Worm (Caenorhabditis elegans) whole organism, L1 larva: ENCODE data around the gene Y102A11A.1.

Experiments
- C04F5.9 ChIP-seq: sonication (generic microtip); optimal IDR thresholded peaks from 2 replicates; lab custom pipeline; 2016; ENCODE audit warnings: missing genetic modification characterization, missing compliant biosample characterization
- C16A3.4 ChIP-seq: fragments of 150-350 bp; optimal IDR thresholded peaks from 2 replicates; lab custom pipeline; 2014; ENCODE audit warnings: missing biosample characterization, missing genetic modification characterization
- alr-1 ChIP-seq: fragments of 200-800 bp; sonication (Bioruptor generic); optimal IDR thresholded peaks from 2 replicates; lab custom pipeline; 2018; ENCODE audit warnings: borderline replicate concordance, mild to moderate bottlenecking, missing genetic modification characterization, missing compliant biosample characterization
- aly-2 ChIP-seq: fragments of 150-350 bp; optimal IDR thresholded peaks from 2 replicates; lab custom pipeline; 2014; ENCODE audit warnings: missing biosample characterization, missing genetic modification characterization
- ama-1 ChIP-seq: fragments of 150-350 bp; optimal IDR thresholded peaks from 2 replicates; lab custom pipeline; 2014
- blmp-1 ChIP-seq: fragments of 150-350 bp; optimal IDR thresholded peaks from 2 replicates; lab custom pipeline; 2014; ENCODE audit warnings: missing biosample characterization, missing genetic modification characterization
- ceh-63 ChIP-seq: fragments of 200-800 bp; sonication (Bioruptor generic); optimal IDR thresholded peaks from 2 replicates; lab custom pipeline; 2018; ENCODE audit warnings: mild to moderate bottlenecking, missing genetic modification characterization, missing compliant biosample characterization
- efl-1 ChIP-seq, 4 experiments: fragments of 150-350 bp; optimal IDR thresholded peaks in 3 of 4; peaks in 1 of 4; 1 replicate in 1 of 4; 2 replicates in 3 of 4; lab custom pipeline; 2014; ENCODE audit warnings: missing biosample characterization in 2 of 4, missing genetic modification characterization in 2 of 4, missing genetic modification reagents in 2 of 4
- egl-13 ChIP-seq: sonication (generic microtip); optimal IDR thresholded peaks from 2 replicates; lab custom pipeline; 2016; ENCODE audit warnings: missing genotype, missing genetic modification reagents, missing genetic modification characterization, missing compliant biosample characterization
- elt-2 ChIP-seq: sonication (generic microtip); optimal IDR thresholded peaks from 2 replicates; lab custom pipeline; 2016; ENCODE audit warnings: missing genetic modification characterization, mild to moderate bottlenecking, inconsistent platforms, missing compliant biosample characterization, missing genetic modification reagents
- elt-3 ChIP-seq, 6 experiments: fragments of 150-350 bp in 1 of 6; sonication (generic microtip); optimal IDR thresholded peaks; 2 replicates each; lab custom pipeline; 2017 to 2018; ENCODE audit warnings: missing biosample characterization in 6 of 6, missing genetic modification characterization in 6 of 6, inconsistent platforms in 1 of 6
- ets-5 ChIP-seq: fragments of 200-800 bp; sonication (Bioruptor generic); IDR thresholded peaks from 2 replicates; pipeline ENCODE4 v1.3.6; 2022; ENCODE audit warnings: missing genetic modification characterization, missing compliant biosample characterization
- fkh-8 ChIP-seq: sonication (generic microtip); optimal IDR thresholded peaks from 2 replicates; lab custom pipeline; 2016; ENCODE audit warnings: mild to moderate bottlenecking, missing genetic modification characterization, missing compliant biosample characterization
- grh-1 ChIP-seq: fragments of 200-800 bp; sonication (Bioruptor generic); IDR thresholded peaks from 2 replicates; pipeline ENCODE4 v1.3.6; 2022; ENCODE audit warnings: missing genetic modification reagents, missing genetic modification characterization, missing compliant biosample characterization
- hpl-2 ChIP-seq: fragments of 150-350 bp; optimal IDR thresholded peaks from 2 replicates; lab custom pipeline; 2014; ENCODE audit warnings: missing biosample characterization, missing genetic modification reagents, missing genetic modification characterization
- irx-1 ChIP-seq: sonication (generic microtip); optimal IDR thresholded peaks from 2 replicates; lab custom pipeline; 2016; ENCODE audit warnings: missing genetic modification characterization, missing compliant biosample characterization
- lin-14 ChIP-seq: fragments of 200-800 bp; sonication (Bioruptor generic); optimal IDR thresholded peaks from 2 replicates; lab custom pipeline; 2018; ENCODE audit warnings: mild to moderate bottlenecking, missing genetic modification characterization, moderate library complexity, missing compliant biosample characterization
- lin-15B ChIP-seq: fragments of 150-350 bp; sonication (generic microtip); optimal IDR thresholded peaks from 3 replicates; lab custom pipeline; 2014; ENCODE audit warnings: missing biosample characterization, missing genetic modification characterization
- lin-35 ChIP-seq, 2 experiments: fragments of 150-350 bp; optimal IDR thresholded peaks; 2 replicates each; lab custom pipeline; 2014; ENCODE audit warnings: missing biosample characterization in 2 of 2, missing genetic modification characterization in 2 of 2, missing genetic modification reagents in 2 of 2
- lin-39 ChIP-seq: fragments of 150-350 bp; optimal IDR thresholded peaks from 2 replicates; lab custom pipeline; 2014; ENCODE audit warnings: missing biosample characterization, missing genetic modification reagents, missing genetic modification characterization
- lir-3 ChIP-seq: sonication (generic microtip); optimal IDR thresholded peaks from 2 replicates; lab custom pipeline; 2016; ENCODE audit warnings: mild to moderate bottlenecking, missing genetic modification characterization, moderate library complexity, missing compliant biosample characterization; ENCODE audit not compliant: poor library complexity
- lsy-2 ChIP-seq, 2 experiments: fragments of 150-350 bp; optimal IDR thresholded peaks; 2 replicates each; lab custom pipeline; 2014; ENCODE audit warnings: missing biosample characterization in 2 of 2, missing genetic modification characterization in 2 of 2
- mdl-1 ChIP-seq, 2 experiments: fragments of 150-350 bp; optimal IDR thresholded peaks; 2 replicates each; lab custom pipeline; 2014 to 2017; ENCODE audit warnings: missing biosample characterization in 2 of 2, missing genetic modification characterization in 2 of 2, inconsistent platforms in 1 of 2
- mef-2 ChIP-seq: fragments of 150-350 bp; optimal IDR thresholded peaks from 2 replicates; lab custom pipeline; 2014; ENCODE audit warnings: missing biosample characterization, missing genetic modification characterization
- mep-1 ChIP-seq: fragments of 150-350 bp; optimal IDR thresholded peaks from 2 replicates; lab custom pipeline; 2014; ENCODE audit warnings: missing biosample characterization, missing genetic modification characterization
- nhr-11 ChIP-seq: fragments of 150-350 bp; optimal IDR thresholded peaks from 2 replicates; lab custom pipeline; 2014; ENCODE audit warnings: missing biosample characterization, missing genetic modification characterization
- nhr-20 ChIP-seq: sonication (generic microtip); optimal IDR thresholded peaks from 2 replicates; lab custom pipeline; 2016; ENCODE audit warnings: mild to moderate bottlenecking, missing genetic modification characterization, missing compliant biosample characterization
- nhr-71 ChIP-seq: sonication (generic microtip); optimal IDR thresholded peaks from 2 replicates; lab custom pipeline; 2016; ENCODE audit warnings: mild to moderate bottlenecking, missing genetic modification characterization, moderate library complexity, missing compliant biosample characterization
- nhr-85 ChIP-seq: sonication (generic microtip); peaks from one replicate; lab custom pipeline; 2016; ENCODE audit warnings: missing genetic modification characterization, inconsistent platforms, missing compliant biosample characterization
- nhr-90 ChIP-seq: sonication (generic microtip); optimal IDR thresholded peaks from 2 replicates; lab custom pipeline; 2016; ENCODE audit warnings: mild to moderate bottlenecking, missing genetic modification characterization, missing compliant biosample characterization; ENCODE audit not compliant: poor library complexity
- pax-3 ChIP-seq: fragments of 200-800 bp; sonication (Bioruptor generic); optimal IDR thresholded peaks from 2 replicates; lab custom pipeline; 2018; ENCODE audit warnings: mild to moderate bottlenecking, missing genetic modification characterization, moderate library complexity, missing compliant biosample characterization
- pqm-1 ChIP-seq: sonication (generic microtip); optimal IDR thresholded peaks from 3 replicates; lab custom pipeline; 2017; ENCODE audit warnings: missing biosample characterization, missing genetic modification characterization
- snpc-4 ChIP-seq: fragments of 150-350 bp; optimal IDR thresholded peaks from 2 replicates; lab custom pipeline; 2014; ENCODE audit warnings: missing biosample characterization, missing genetic modification characterization
- snu-23 ChIP-seq: sonication (generic microtip); optimal IDR thresholded peaks from 2 replicates; lab custom pipeline; 2016; ENCODE audit warnings: missing genetic modification characterization, missing compliant biosample characterization
- sox-4 ChIP-seq: sonication (generic microtip); optimal IDR thresholded peaks from 2 replicates; lab custom pipeline; 2016; ENCODE audit warnings: missing genetic modification characterization, missing compliant biosample characterization
- sptf-1 ChIP-seq: fragments of 150-350 bp; optimal IDR thresholded peaks from 2 replicates; lab custom pipeline; 2014; ENCODE audit warnings: missing biosample characterization, missing genetic modification characterization
- swsn-7 ChIP-seq: sonication (generic microtip); optimal IDR thresholded peaks from 2 replicates; lab custom pipeline; 2016; ENCODE audit warnings: missing genetic modification characterization, missing compliant biosample characterization
- unc-62 ChIP-seq: fragments of 150-350 bp; optimal IDR thresholded peaks from 2 replicates; lab custom pipeline; 2014; ENCODE audit warnings: missing biosample characterization, missing genetic modification reagents, missing genetic modification characterization
- unc-86 ChIP-seq: sonication (generic microtip); optimal IDR thresholded peaks from 2 replicates; lab custom pipeline; 2016; ENCODE audit warnings: missing genetic modification characterization, missing compliant biosample characterization
- unc-98 ChIP-seq: fragments of 200-800 bp; sonication (Bioruptor generic); IDR thresholded peaks from 2 replicates; pipeline ENCODE4 v1.3.6; 2022; ENCODE audit warnings: missing genetic modification characterization, missing compliant biosample characterization
- vab-15 ChIP-seq: sonication (generic microtip); optimal IDR thresholded peaks from 2 replicates; lab custom pipeline; 2017; ENCODE audit warnings: missing genotype, mild to moderate bottlenecking, missing genetic modification characterization, missing compliant biosample characterization
- ztf-11 ChIP-seq, 2 experiments: sonication (generic microtip); optimal IDR thresholded peaks; 2 replicates each; lab custom pipeline; 2016 to 2017; ENCODE audit warnings: missing genetic modification characterization in 2 of 2, missing biosample characterization in 1 of 2, missing compliant biosample characterization in 1 of 2
- ztf-4 ChIP-seq: fragments of 150-350 bp; optimal IDR thresholded peaks from 2 replicates; lab custom pipeline; 2014; ENCODE audit warnings: missing biosample characterization, missing genetic modification characterization

Y102A11A.1 gene

DNA sequence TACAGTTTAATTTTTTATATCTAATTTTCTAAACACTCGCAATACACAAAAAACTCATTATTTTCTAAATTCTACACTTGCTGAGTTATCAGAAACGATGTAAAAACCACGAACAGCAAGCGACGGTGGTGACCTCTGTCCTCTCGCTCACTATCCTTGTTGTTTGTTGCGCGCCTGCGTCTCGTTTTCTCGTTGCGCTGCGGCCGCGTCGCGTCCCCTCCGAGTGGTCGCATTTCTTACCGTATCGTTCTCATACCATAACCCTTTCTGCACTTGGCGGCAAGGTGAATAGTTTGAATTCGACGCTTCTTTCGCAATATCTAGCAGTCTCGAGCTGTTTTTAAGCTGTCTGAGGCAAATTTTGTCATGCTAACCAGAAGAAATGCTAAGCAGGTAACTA lies 37.8 kb downstream of the Y102A11A.1 start, which contains the start of gene lsy-2 (continued):
- no peak for TF ChIP-seq aly-2
- TF ChIP-seq grh-1 = no peak
- no peak for TF ChIP-seq sox-4 (tag; lab: Kevin White, UChicago)
- TF ChIP-seq ets-5 (GFP tag; lab: Robert Waterston, UW) = no peak
- TF ChIP-seq unc-98 (GFP tag; lab: Robert Waterston, UW) = no peak
- TF ChIP-seq pqm-1 (tag; lab: Kevin White, UChicago) = no peak
- TF ChIP-seq nhr-90 = peak; percentile 38
- TF ChIP-seq fkh-8 (tag; lab: Kevin White, UChicago) = no peak
- TF ChIP-seq sptf-1 (tag; lab: Kevin White, UChicago) = no peak

DNA sequence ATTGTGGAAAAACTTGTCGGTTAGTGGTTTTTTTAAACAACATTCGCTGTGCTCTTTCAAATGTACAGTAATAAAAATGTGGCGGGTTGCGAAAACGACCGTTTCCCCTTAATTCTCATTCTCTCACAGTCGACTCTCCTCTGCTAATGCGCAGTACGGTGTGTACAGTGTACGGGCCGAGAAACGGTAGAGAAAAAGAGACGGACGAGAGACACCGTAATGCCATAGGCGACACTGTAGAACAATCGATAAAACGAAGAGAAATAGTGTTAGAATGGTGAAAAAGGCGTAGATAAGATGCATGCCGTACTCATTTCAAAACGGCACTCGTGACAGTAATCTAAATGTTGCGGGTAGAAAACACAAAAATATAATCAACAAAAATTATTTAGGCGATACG lies 38.9 kb downstream of the Y102A11A.1 start:
- TF ChIP-seq lin-14 (GFP tag; lab: Kevin White, UChicago) (peak; percentile 31), unc-86 (tag; lab: Kevin White, UChicago) (no peak), nhr-11 (tag; lab: Kevin White, UChicago) (no peak), aly-2 (no peak), C04F5.9 (no peak), ztf-11 (tag; optimal IDR thresholded peaks at IDR 0.05; lab: Kevin White, UChicago) (no peak), mep-1 (tag; lab: Kevin White, UChicago) (peak; percentile 30), pqm-1 (tag; lab: Kevin White, UChicago) (no peak), elt-3 (tag; optimal IDR thresholded peaks at IDR 0.05; lab: Kevin White, UChicago) (peak in 2 of 6 experiments; percentile 39 to 63), nhr-85 (tag; lab: Kevin White, UChicago) (peak; percentile 44), nhr-20 (tag; lab: Kevin White, UChicago) (peak; percentile 50), hpl-2 (no peak), ama-1 (lab: Kevin White, UChicago) (no peak), vab-15 (no peak), lin-39 (tag; lab: Kevin White, UChicago) (no peak), sox-4 (tag; lab: Kevin White, UChicago) (no peak), C16A3.4 (tag; lab: Kevin White, UChicago) (no peak), alr-1 (tag; lab: Kevin White, UChicago) (no peak), snu-23 (GFP tag; lab: Kevin White, UChicago) (peak; percentile 19), snpc-4 (peak; percentile 6), unc-62 (GFP tag; lab: Kevin White, UChicago) (no peak), lir-3 (no peak), lin-15B (tag; lab: Kevin White, UChicago) (no peak), nhr-90 (peak; percentile 44), swsn-7 (no peak), ztf-4 (tag; lab: Kevin White, UChicago) (no peak), efl-1 (optimal IDR thresholded peaks at IDR 0.05; lab: Kevin White, UChicago) (no peak), efl-1 (GFP tag; optimal IDR thresholded peaks at IDR 0.05 in 1 of 2; lab: Kevin White, UChicago) (peak in 1 of 2 experiments; percentile 93), grh-1 (no peak), egl-13 (tag; lab: Kevin White, UChicago) (no peak), mdl-1 (tag; optimal IDR thresholded peaks at IDR 0.05; lab: Kevin White, UChicago) (peak in 1 of 2 experiments; percentile 8), lin-35 (GFP tag; optimal IDR thresholded peaks at IDR 0.05; lab: Kevin White, UChicago) (peak in 1 of 2 experiments; percentile 77), lsy-2 (tag; optimal IDR thresholded peaks at IDR 0.05; lab: Kevin White, UChicago) (no peak), irx-1 (tag; lab: Kevin White, UChicago) (no peak), nhr-71 (peak; percentile 29), ceh-63 (GFP tag; lab: Kevin White, UChicago) (no peak), mef-2 (tag; lab: Kevin White, UChicago) (no peak), blmp-1 (peak; percentile 24), pax-3 (no peak), elt-2 (tag; lab: Kevin White, UChicago) (peak; percentile 73)
